Fruit fly (Drosophila melanogaster) S2 (cell line): ENCODE measurements around the gene CG32320.

Experiments
- CG8478 ChIP-seq: fragments of >200 bp; optimal IDR thresholded peaks from 2 replicates; lab custom pipeline; 2018
- CTCF ChIP-seq, 2 experiments: fragments of >200 bp; optimal IDR thresholded peaks; 2 replicates each; lab custom pipeline; 2018

- no peak for TF ChIP-seq CG8478 (lab: Kevin White, UChicago)
- TF ChIP-seq CTCF (optimal IDR thresholded peaks at IDR 0.05; lab: Kevin White, UChicago) = peak; percentile 90 to 93
Observed at dm6 chr3L:1352065-1352464, 46.3 kb upstream of the CG32320 start.
